Fruit fly (Drosophila melanogaster) whole organism, embryonic: ENCODE results near the gene udt.

ENCODE experiments used
- Awh ChIP-seq: fragments of 200-800 bp; sonication (Bioruptor generic); IDR thresholded peaks from 2 replicates; pipeline ENCODE4, ENCODE4 v1.3.6; 2022; ENCODE audit warnings: missing biosample characterization, missing genetic modification characterization
- CG10267 ChIP-seq: fragments of 200-800 bp; sonication (Bioruptor generic); optimal IDR thresholded peaks from 2 replicates; lab custom pipeline; 2018; ENCODE audit warnings: missing biosample characterization, mild to moderate bottlenecking, missing genetic modification characterization, moderate library complexity
- CG10366 ChIP-seq: fragments of 200-800 bp; sonication (Bioruptor generic); IDR thresholded peaks from 2 replicates; pipeline ENCODE4 v1.3.6; 2022; ENCODE audit warnings: missing biosample characterization, missing genetic modification characterization
- CG12071 ChIP-seq: fragments of 200-800 bp; sonication (Bioruptor generic); optimal IDR thresholded peaks from 3 replicates; lab custom pipeline; 2018; ENCODE audit warnings: missing biosample characterization, mild to moderate bottlenecking, missing genetic modification characterization
- CG12155 ChIP-seq: fragments of 200-800 bp; sonication (Bioruptor generic); optimal IDR thresholded peaks from 3 replicates; lab custom pipeline; 2016; ENCODE audit warnings: missing biosample characterization, missing genetic modification characterization
- CG12219 ChIP-seq: fragments of 200-800 bp; sonication (Bioruptor generic); optimal IDR thresholded peaks from 3 replicates; lab custom pipeline; 2018; ENCODE audit warnings: missing biosample characterization, mild to moderate bottlenecking, missing genetic modification characterization
- CG1602 ChIP-seq: fragments of 200-800 bp; sonication (Bioruptor generic); optimal IDR thresholded peaks from 3 replicates; lab custom pipeline; 2016; ENCODE audit warnings: missing biosample characterization, missing genetic modification characterization
- CG16815 ChIP-seq: fragments of 200-800 bp; sonication (Bioruptor generic); optimal IDR thresholded peaks from 3 replicates; lab custom pipeline; 2017; ENCODE audit warnings: missing biosample characterization, mild to moderate bottlenecking, missing genetic modification characterization
- CG16863 ChIP-seq: fragments of 200-800 bp; sonication (Bioruptor generic); optimal IDR thresholded peaks from 3 replicates; lab custom pipeline; 2016; ENCODE audit warnings: missing biosample characterization, missing genetic modification characterization
- CG1832 ChIP-seq: fragments of 200-800 bp; sonication (Bioruptor generic); optimal IDR thresholded peaks from 2 replicates; lab custom pipeline; 2017; ENCODE audit warnings: missing biosample characterization, mild to moderate bottlenecking, missing genetic modification characterization, inconsistent platforms
- CG9437 ChIP-seq: fragments of 200-800 bp; sonication (Bioruptor generic); optimal IDR thresholded peaks from 2 replicates; lab custom pipeline; 2018; ENCODE audit warnings: missing biosample characterization, mild to moderate bottlenecking, missing genetic modification characterization
- CG9932 ChIP-seq: fragments of 200-800 bp; sonication (Bioruptor generic); IDR thresholded peaks from 2 replicates; pipeline ENCODE4 v1.3.6; 2022; ENCODE audit warnings: missing biosample characterization, missing genetic modification characterization
- E2f1 ChIP-seq: fragments of 200-800 bp; sonication (Bioruptor generic); IDR thresholded peaks from 2 replicates; pipeline ENCODE4 v1.3.6; 2022; ENCODE audit warnings: missing biosample characterization, missing genetic modification characterization
- E2f2 ChIP-seq: fragments of 200-800 bp; sonication (Bioruptor generic); IDR thresholded peaks from 2 replicates; pipeline ENCODE4 v1.3.6; 2022; ENCODE audit warnings: missing biosample characterization, missing genetic modification characterization
- Ets65A ChIP-seq: fragments of 200-800 bp; sonication (Bioruptor generic); peaks from one replicate; lab custom pipeline; 2016; ENCODE audit warnings: missing biosample characterization, missing genetic modification characterization
- H2.0 ChIP-seq: fragments of 200-800 bp; sonication (Bioruptor generic); IDR thresholded peaks from 2 replicates; pipeline ENCODE4 v1.3.6; 2022; ENCODE audit warnings: missing biosample characterization, missing genetic modification characterization
- Mrtf ChIP-seq: fragments of 200-800 bp; sonication (Bioruptor generic); IDR thresholded peaks from 3 replicates; pipeline ENCODE4 v1.3.6; 2022; ENCODE audit warnings: missing biosample characterization, missing genetic modification characterization
- NFAT ChIP-seq: fragments of 200-800 bp; sonication (Bioruptor generic); IDR thresholded peaks from 2 replicates; pipeline ENCODE4 v1.3.6; 2022; ENCODE audit warnings: missing biosample characterization, missing genetic modification characterization
- Oaz ChIP-seq: fragments of 200-800 bp; sonication (Bioruptor generic); IDR thresholded peaks from 2 replicates; pipeline ENCODE4 v1.3.6; 2022; ENCODE audit warnings: missing biosample characterization, missing genetic modification characterization
- Poxn ChIP-seq: fragments of 200-800 bp; sonication (Bioruptor generic); IDR thresholded peaks from 2 replicates; pipeline ENCODE4 v1.3.6; 2022; ENCODE audit warnings: missing biosample characterization, missing genetic modification characterization
- Ravus ChIP-seq: fragments of 200-800 bp; sonication (Bioruptor generic); IDR thresholded peaks from 2 replicates; pipeline ENCODE4 v1.3.6; 2022; ENCODE audit warnings: missing biosample characterization, missing genetic modification characterization
- Six4 ChIP-seq: fragments of 200-800 bp; sonication (Bioruptor generic); optimal IDR thresholded peaks from 2 replicates; lab custom pipeline; 2016; ENCODE audit warnings: missing biosample characterization, missing genetic modification characterization
- Stat92E ChIP-seq, 3 experiments: fragments of >200 bp in 2 of 3; fragments of 200-800 bp in 1 of 3; sonication (Bioruptor generic) in 1 of 3; optimal IDR thresholded peaks; 2 replicates each; lab custom pipeline; 2017 to 2019; ENCODE audit warnings: missing biosample characterization in 3 of 3, missing genetic modification characterization in 3 of 3, mild to moderate bottlenecking in 1 of 3, moderate library complexity in 1 of 3
- Trl ChIP-seq, 3 experiments: fragments of >200 bp in 2 of 3; fragments of 200-800 bp in 1 of 3; sonication (Bioruptor generic) in 1 of 3; optimal IDR thresholded peaks; 2 replicates in 1 of 3; 3 replicates in 2 of 3; lab custom pipeline; 2016 to 2017; ENCODE audit warnings: missing biosample characterization in 1 of 3, missing genetic modification characterization in 1 of 3
- Vsx1 ChIP-seq: fragments of 200-800 bp; sonication (Bioruptor generic); optimal IDR thresholded peaks from 2 replicates; lab custom pipeline; 2017; ENCODE audit warnings: missing biosample characterization, mild to moderate bottlenecking, missing genetic modification characterization, missing genetic modification reagents
- Xbp1 ChIP-seq: fragments of 200-800 bp; sonication (Bioruptor generic); optimal IDR thresholded peaks from 3 replicates; lab custom pipeline; 2016; ENCODE audit warnings: missing biosample characterization, mild to moderate bottlenecking, missing genetic modification characterization
- bab2 ChIP-seq: fragments of 200-800 bp; sonication (Bioruptor generic); optimal IDR thresholded peaks from 2 replicates; lab custom pipeline; 2016; ENCODE audit warnings: missing biosample characterization, missing genetic modification characterization
- br ChIP-seq: fragments of >200 bp; optimal IDR thresholded peaks from 2 replicates; lab custom pipeline; 2017
- cad ChIP-seq: fragments of >200 bp; optimal IDR thresholded peaks from 2 replicates; lab custom pipeline; 2017; ENCODE audit warnings: missing biosample characterization, missing genetic modification characterization
- chinmo ChIP-seq: fragments of 200-800 bp; sonication (Bioruptor generic); IDR thresholded peaks from 4 replicates; pipeline ENCODE4 v1.3.6; 2022; ENCODE audit warnings: missing biosample characterization, missing genetic modification characterization; ENCODE audit not compliant: partially characterized antibody
- chm ChIP-seq: fragments of 200-800 bp; sonication (Bioruptor generic); IDR thresholded peaks from 2 replicates; pipeline ENCODE4 v1.3.6; 2022; ENCODE audit warnings: missing biosample characterization, missing genetic modification characterization
- cwo ChIP-seq: fragments of 200-800 bp; sonication (Bioruptor generic); optimal IDR thresholded peaks from 3 replicates; lab custom pipeline; 2017; ENCODE audit warnings: missing biosample characterization, missing genetic modification characterization, mild to moderate bottlenecking, moderate library complexity, missing genetic modification reagents
- danr ChIP-seq: fragments of 200-800 bp; sonication (Bioruptor generic); IDR thresholded peaks from 2 replicates; pipeline ENCODE4 v1.3.6; 2022; ENCODE audit warnings: missing biosample characterization, missing genetic modification characterization
- en ChIP-seq: fragments of 200-800 bp; sonication (Bioruptor generic); optimal IDR thresholded peaks from 2 replicates; lab custom pipeline; 2016; ENCODE audit warnings: missing biosample characterization, missing genetic modification characterization
- fru ChIP-seq: fragments of >200 bp; optimal IDR thresholded peaks from 2 replicates; lab custom pipeline; 2017
- gem ChIP-seq: fragments of 200-800 bp; sonication (Bioruptor generic); optimal IDR thresholded peaks from 2 replicates; lab custom pipeline; 2019; ENCODE audit warnings: missing biosample characterization, mild to moderate bottlenecking, missing genetic modification characterization, moderate library complexity
- inv ChIP-seq: fragments of 200-800 bp; sonication (Bioruptor generic); IDR thresholded peaks from 2 replicates; pipeline ENCODE4 v1.3.6; 2022; ENCODE audit warnings: missing biosample characterization, missing genetic modification characterization; ENCODE audit not compliant: partially characterized antibody
- jing ChIP-seq: fragments of 200-800 bp; sonication (Bioruptor generic); optimal IDR thresholded peaks from 2 replicates; lab custom pipeline; 2018; ENCODE audit warnings: missing biosample characterization, mild to moderate bottlenecking, missing genetic modification characterization
- knrl ChIP-seq: fragments of 200-800 bp; sonication (Bioruptor generic); IDR thresholded peaks from 3 replicates; pipeline ENCODE4 v1.3.6; 2022; ENCODE audit warnings: missing biosample characterization, missing genetic modification characterization; ENCODE audit not compliant: partially characterized antibody
- lola ChIP-seq, 3 experiments: fragments of >200 bp in 2 of 3; fragments of 200-800 bp in 1 of 3; sonication (Bioruptor generic) in 1 of 3; optimal IDR thresholded peaks; 2 replicates each; lab custom pipeline; 2017 to 2019; ENCODE audit warnings: missing biosample characterization in 3 of 3, missing genetic modification characterization in 3 of 3, mild to moderate bottlenecking in 1 of 3, moderate library complexity in 1 of 3
- mam ChIP-seq: fragments of 200-800 bp; sonication (Bioruptor generic); optimal IDR thresholded peaks from 3 replicates; lab custom pipeline; 2016; ENCODE audit warnings: missing biosample characterization, missing genetic modification characterization
- odd ChIP-seq: fragments of 200-800 bp; sonication (Bioruptor generic); optimal IDR thresholded peaks from 2 replicates; lab custom pipeline; 2017; ENCODE audit warnings: missing biosample characterization, mild to moderate bottlenecking, missing genetic modification characterization
- p53 ChIP-seq: fragments of 200-800 bp; sonication (Bioruptor generic); optimal IDR thresholded peaks from 2 replicates; lab custom pipeline; 2016; ENCODE audit warnings: missing biosample characterization, missing genetic modification characterization
- pnt ChIP-seq: fragments of 200-800 bp; sonication (Bioruptor generic); optimal IDR thresholded peaks from 3 replicates; lab custom pipeline; 2016; ENCODE audit warnings: missing biosample characterization, missing genetic modification characterization
- pros ChIP-seq: fragments of 200-800 bp; sonication (Bioruptor generic); optimal IDR thresholded peaks from 3 replicates; lab custom pipeline; 2019; ENCODE audit warnings: missing biosample characterization, mild to moderate bottlenecking, missing genetic modification characterization, moderate library complexity
- sc ChIP-seq, 3 experiments: fragments of >200 bp in 2 of 3; fragments of 200-800 bp in 1 of 3; sonication (Bioruptor generic) in 1 of 3; optimal IDR thresholded peaks; 2 replicates in 2 of 3; 3 replicates in 1 of 3; lab custom pipeline; 2017; ENCODE audit warnings: mild to moderate bottlenecking in 1 of 3, missing biosample characterization in 1 of 3, missing genetic modification characterization in 1 of 3, missing genetic modification reagents in 1 of 3
- seq ChIP-seq: fragments of 200-800 bp; sonication (Bioruptor generic); IDR thresholded peaks from 2 replicates; pipeline ENCODE4 v1.3.6; 2022; ENCODE audit warnings: missing biosample characterization, missing genetic modification characterization
- so ChIP-seq: fragments of 200-800 bp; sonication (Bioruptor generic); IDR thresholded peaks from 3 replicates; pipeline ENCODE4 v1.3.6; 2022; ENCODE audit warnings: missing biosample characterization, missing genetic modification characterization
- tll ChIP-seq, 2 experiments: fragments of 200-800 bp in 1 of 2; fragments of >200 bp in 1 of 2; sonication (Bioruptor generic) in 1 of 2; optimal IDR thresholded peaks; 2 replicates each; lab custom pipeline; 2017 to 2019; ENCODE audit warnings: missing biosample characterization in 2 of 2, missing genetic modification characterization in 2 of 2, mild to moderate bottlenecking in 1 of 2, moderate library complexity in 1 of 2

udt gene

DNA sequence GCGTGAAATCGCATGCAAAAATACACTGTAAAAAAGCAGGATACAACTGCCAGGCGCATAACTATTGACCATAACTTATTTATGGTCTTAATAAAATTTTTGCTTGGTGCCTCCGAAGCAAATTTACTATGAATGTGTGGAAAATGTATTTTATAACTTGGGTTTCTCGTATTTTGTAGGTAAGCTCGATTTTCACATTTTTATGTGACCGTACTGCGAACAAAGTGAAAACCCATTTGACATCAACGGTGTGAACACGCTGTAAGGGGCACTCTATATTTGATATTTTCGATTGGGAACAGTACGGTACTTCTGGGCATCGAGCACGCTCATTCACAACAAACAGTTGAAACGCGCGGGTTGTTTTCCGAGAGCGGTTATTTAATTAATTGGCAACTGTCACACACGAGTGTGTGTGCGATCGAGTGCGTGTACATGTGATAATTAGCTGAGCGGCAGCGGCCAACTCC, 18.4 kb upstream of the udt start, which contains the start of the genes Nup98-96 and mbc (continued):
- TF ChIP-seq CG10366 (GFP tag; lab: Robert Waterston, UW) (peak; percentile 85), so (GFP tag; lab: Robert Waterston, UW) (no peak), tll (GFP tag; optimal IDR thresholded peaks at IDR 0.05; lab: Kevin White, UChicago) (peak; percentile 57 to 98), Poxn (peak; percentile 44; the same call in 1 of the 2 replicates), knrl (peak; percentile 61; the same call in 2 of the 3 replicates), CG10267 (peak; percentile 84), seq (GFP tag; lab: Robert Waterston, UW) (peak; percentile 76), lola (GFP tag; optimal IDR thresholded peaks at IDR 0.05; lab: Kevin White, UChicago) (peak in 2 of 3 experiments; percentile 84 to 96), CG16863 (GFP tag; lab: Kevin White, UChicago) (peak; percentile 89), CG9437 (peak; percentile 67), fru (no peak), NFAT (GFP tag; lab: Robert Waterston, UW) (peak; percentile 67), Six4 (GFP tag; lab: Kevin White, UChicago) (peak; percentile 67), mam (GFP tag; lab: Kevin White, UChicago) (peak; percentile 96), pros (GFP tag; lab: Kevin White, UChicago) (no peak), CG12071 (GFP tag; lab: Kevin White, UChicago) (peak; percentile 17), danr (GFP tag; lab: Robert Waterston, UW) (peak; percentile 73; the same call in 1 of the 2 replicates), Ravus (peak; percentile 20; the same call in 1 of the 2 replicates), br (no peak), E2f1 (GFP tag; lab: Robert Waterston, UW) (peak; percentile 88), E2f2 (GFP tag; lab: Robert Waterston, UW) (peak; percentile 63), p53 (GFP tag; lab: Kevin White, UChicago) (peak; percentile 91), Xbp1 (GFP tag; lab: Kevin White, UChicago) (peak; percentile 93), CG1602 (GFP tag; lab: Kevin White, UChicago) (peak; percentile 91), Stat92E (GFP tag; optimal IDR thresholded peaks at IDR 0.05; lab: Kevin White, UChicago) (peak in 1 of 3 experiments; percentile 70), inv (GFP tag; lab: Robert Waterston, UW) (no peak), Vsx1 (peak; percentile 98), Trl (optimal IDR thresholded peaks at IDR 0.05; lab: Kevin White, UChicago) (peak in 1 of 2 experiments; percentile 24), Trl (GFP tag; optimal IDR thresholded peaks at IDR 0.05; lab: Kevin White, UChicago) (peak; percentile 90), Ets65A (peak; percentile 99), chm (GFP tag; lab: Robert Waterston, UW) (peak; percentile 86), cad (no peak), H2.0 (GFP tag; lab: Robert Waterston, UW) (peak; percentile 85), en (peak; percentile 73), gem (tag; lab: Kevin White, UChicago) (peak; percentile 92), Mrtf (GFP tag; lab: Robert Waterston, UW) (peak; percentile 84), CG12155 (GFP tag; lab: Kevin White, UChicago) (peak; percentile 89), pnt (peak; percentile 94), CG12219 (GFP tag; lab: Kevin White, UChicago) (peak; percentile 68), bab2 (peak; percentile 90), Awh (GFP tag; lab: Robert Waterston, UW) (0 out of 2 replicates have a peak, but pooled peaks have one; percentile 17), jing (GFP tag; lab: Kevin White, UChicago) (peak; percentile 71), chinmo (GFP tag; lab: Robert Waterston, UW) (peak; percentile 88; the same call in 2 of the 4 replicates), odd (GFP tag; lab: Kevin White, UChicago) (peak; percentile 47), cwo (peak; percentile 43), sc (optimal IDR thresholded peaks at IDR 0.05; lab: Kevin White, UChicago) (no peak), sc (GFP tag; optimal IDR thresholded peaks at IDR 0.05; lab: Kevin White, UChicago) (peak; percentile 63), CG16815 (GFP tag; lab: Kevin White, UChicago) (peak; percentile 87), CG1832 (GFP tag; lab: Kevin White, UChicago) (no peak), CG9932 (peak; percentile 91), Oaz (peak; percentile 67; the same call in 1 of the 2 replicates)
